Worm (Caenorhabditis elegans): Measurements from ENCODE around the gene T16G12.3.

T16G12.3 gene

DNA sequence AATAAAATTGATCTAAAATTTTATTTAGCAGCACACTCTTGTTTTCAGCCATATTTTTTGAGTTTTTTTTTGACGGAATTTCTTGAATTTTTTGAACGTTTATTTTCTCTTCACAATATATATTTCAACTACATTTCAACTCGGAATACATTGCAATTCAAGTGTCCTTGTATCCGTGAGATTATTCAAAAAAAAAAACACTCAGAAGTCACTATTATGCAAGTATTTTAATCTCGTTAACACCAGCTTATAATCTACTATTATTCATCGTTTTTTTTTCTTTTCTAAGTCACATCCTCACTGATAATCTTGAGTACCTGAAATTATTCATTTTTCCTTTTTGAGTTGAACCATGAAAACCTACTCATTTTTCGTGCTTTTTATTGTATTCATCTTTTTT, 27.0 kb upstream of the T16G12.3 start, which contains the start of gene ins-21:
Gene ins-21, plus strand, starts transcription at position 301 of the 400 bp plus-strand sequence.
- no peak for TF ChIP-seq elt-2 (tag; optimal IDR thresholded peaks at IDR 0.05)
- no peak for TF ChIP-seq unc-86 (tag; optimal IDR thresholded peaks at IDR 0.05)
- no peak for TF ChIP-seq zip-5 (tag; optimal IDR thresholded peaks at IDR 0.05)
- no peak for TF ChIP-seq hlh-6 (tag; optimal IDR thresholded peaks at IDR 0.05)
- TF ChIP-seq F13H6.1 (tag; optimal IDR thresholded peaks at IDR 0.05) = no peak
- no peak for TF ChIP-seq pha-2 (tag; optimal IDR thresholded peaks at IDR 0.05)
- TF ChIP-seq ztf-16 (tag; optimal IDR thresholded peaks at IDR 0.05) = no peak
- TF ChIP-seq ama-1 (optimal IDR thresholded peaks at IDR 0.05) = no peak
- no peak for TF ChIP-seq ceh-24 (tag; optimal IDR thresholded peaks at IDR 0.05)
- no peak for TF ChIP-seq K02D7.2 (tag; optimal IDR thresholded peaks at IDR 0.05)
- no peak for TF ChIP-seq pros-1 (tag; optimal IDR thresholded peaks at IDR 0.05)
- no peak for TF ChIP-seq rnt-1 (tag; optimal IDR thresholded peaks at IDR 0.05)
- no peak for TF ChIP-seq ets-4 (tag; optimal IDR thresholded peaks at IDR 0.05)
- no peak for TF ChIP-seq ceh-19 (GFP tag; optimal IDR thresholded peaks at IDR 0.05)
- TF ChIP-seq tbx-2 (tag; optimal IDR thresholded peaks at IDR 0.05) = no peak
- no peak for TF ChIP-seq ceh-14 (tag; optimal IDR thresholded peaks at IDR 0.05)
- TF ChIP-seq hlh-30 (tag; optimal IDR thresholded peaks at IDR 0.05; ENCODE audit: insufficient read depth) = no peak
- no peak for TF ChIP-seq hlh-8 (tag; optimal IDR thresholded peaks at IDR 0.05)
- no peak for TF ChIP-seq hlh-15 (tag; optimal IDR thresholded peaks at IDR 0.05)

ce11 chrIII:10025989-10026388, 24.4 kb upstream of the T16G12.3 start, which contains the start of gene ins-22:
TSS of gene ins-22 (plus strand) at chrIII:10026289.
- TF ChIP-seq C08G9.2 (tag; optimal IDR thresholded peaks at IDR 0.05) (no peak), unc-86 (tag; optimal IDR thresholded peaks at IDR 0.05) (no peak), K09A11.1 (tag; optimal IDR thresholded peaks at IDR 0.05; ENCODE audit: insufficient read depth) (no peak), ztf-16 (tag; optimal IDR thresholded peaks at IDR 0.05) (no peak), che-1 (tag; optimal IDR thresholded peaks at IDR 0.05) (no peak), lim-6 (tag; optimal IDR thresholded peaks at IDR 0.05) (no peak), hlh-8 (tag; optimal IDR thresholded peaks at IDR 0.05) (no peak), rnt-1 (tag; optimal IDR thresholded peaks at IDR 0.05) (no peak)

DNA sequence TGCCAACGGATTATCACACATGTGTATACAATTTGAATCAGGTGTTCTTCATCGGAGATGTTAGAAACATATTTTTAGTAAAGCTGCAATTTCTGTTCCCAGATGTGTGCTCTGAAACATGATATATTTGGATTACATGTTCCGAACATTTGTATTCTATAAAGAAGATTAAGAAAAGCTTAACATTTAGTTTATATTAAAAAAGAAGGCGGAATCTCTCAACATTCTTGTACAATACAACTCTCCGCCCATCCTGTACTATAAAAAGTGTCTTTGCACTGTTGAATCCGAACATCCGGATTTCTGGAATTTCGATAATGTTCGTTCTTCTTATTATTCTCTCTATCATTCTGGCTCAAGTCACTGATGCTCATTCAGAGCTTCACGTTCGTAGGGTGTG, 22.5 kb upstream of the T16G12.3 start, which contains the start of gene ins-23:
Gene ins-23, plus strand, starts transcription at position 301 of the 400 bp plus-strand sequence.
- TF ChIP-seq Y22D7AL.16 (tag; optimal IDR thresholded peaks at IDR 0.05) = no peak
- no peak for TF ChIP-seq ets-4 (tag; optimal IDR thresholded peaks at IDR 0.05)

- TF ChIP-seq nhr-11 (tag; optimal IDR thresholded peaks at IDR 0.05) (no peak), ztf-16 (tag; optimal IDR thresholded peaks at IDR 0.05) (no peak), elt-2 (tag; optimal IDR thresholded peaks at IDR 0.05) (no peak), mec-3 (tag; optimal IDR thresholded peaks at IDR 0.05; ENCODE audit: borderline replicate concordance) (no peak), T23F11.4 (GFP tag; optimal IDR thresholded peaks at IDR 0.05) (no peak), sdc-2 (tag; optimal IDR thresholded peaks at IDR 0.05) (no peak), ets-4 (tag; optimal IDR thresholded peaks at IDR 0.05) (no peak), ahr-1 (tag; optimal IDR thresholded peaks at IDR 0.05) (no peak), lin-11 (tag; optimal IDR thresholded peaks at IDR 0.05) (no peak), ceh-22 (tag; optimal IDR thresholded peaks at IDR 0.05) (no peak), zip-5 (tag; optimal IDR thresholded peaks at IDR 0.05) (no peak), ceh-2 (tag; optimal IDR thresholded peaks at IDR 0.05) (no peak), elt-4 (tag; optimal IDR thresholded peaks at IDR 0.05) (no peak), pag-3 (tag; optimal IDR thresholded peaks at IDR 0.05; ENCODE audit: borderline replicate concordance) (no peak), rnt-1 (tag; optimal IDR thresholded peaks at IDR 0.05) (no peak), ceh-9 (tag; optimal IDR thresholded peaks at IDR 0.05) (no peak), tbx-2 (tag; optimal IDR thresholded peaks at IDR 0.05) (no peak)
These were observed 19.9 kb upstream of the T16G12.3 start, which contains the start of gene M04D8.4 for ce11 chrIII:10030549-10030948. TSS of gene M04D8.4 (minus strand) at chrIII:10030649.

DNA sequence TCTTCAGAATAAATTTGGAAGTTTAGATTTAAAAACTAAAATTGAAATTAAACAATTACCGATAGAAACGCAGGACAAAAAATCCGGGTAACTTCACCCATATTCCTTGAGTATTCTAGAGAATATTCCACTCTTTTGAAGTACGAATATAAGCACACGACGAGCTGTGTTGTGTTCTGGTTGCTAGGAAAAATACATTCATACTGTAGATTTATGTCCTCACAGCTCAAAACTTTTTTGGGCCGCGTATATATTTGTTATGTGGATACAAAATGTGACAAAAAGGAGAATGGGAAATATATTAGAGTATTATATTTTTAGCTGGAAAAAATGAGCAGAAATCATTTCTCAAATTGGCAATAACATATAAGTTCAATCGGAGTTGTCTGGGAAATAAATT, 17.2 kb upstream of the T16G12.3 start, which contains the start of gene M04D8.5:
Gene M04D8.5, minus strand, starts transcription at position 101 of the 400 bp plus-strand sequence.
- no peak for TF ChIP-seq pag-3 (tag; optimal IDR thresholded peaks at IDR 0.05; ENCODE audit: borderline replicate concordance)
- TF ChIP-seq pha-2 (tag; optimal IDR thresholded peaks at IDR 0.05) = no peak
- no peak for TF ChIP-seq ref-2 (tag; optimal IDR thresholded peaks at IDR 0.05)
- no peak for TF ChIP-seq ama-1 (optimal IDR thresholded peaks at IDR 0.05)
- no peak for TF ChIP-seq Y22D7AL.16 (tag; optimal IDR thresholded peaks at IDR 0.05)
- TF ChIP-seq unc-55 (GFP tag; optimal IDR thresholded peaks at IDR 0.05) = no peak
- TF ChIP-seq K09A11.1 (tag; optimal IDR thresholded peaks at IDR 0.05; ENCODE audit: insufficient read depth) = no peak
- no peak for TF ChIP-seq che-1 (tag; optimal IDR thresholded peaks at IDR 0.05)
- no peak for TF ChIP-seq nfya-1 (tag; optimal IDR thresholded peaks at IDR 0.05)
- no peak for TF ChIP-seq hlh-30 (tag; optimal IDR thresholded peaks at IDR 0.05; ENCODE audit: insufficient read depth)
